Fruit fly (Drosophila melanogaster): ENCODE results near the gene CG15005.

The CG15005 gene

dm6 chr3L:4239442-4240322 is 35.5 kb upstream of the CG15005 start, which contains the start of gene Sqor (continued):
- TF ChIP-seq MESR4 (GFP tag; optimal IDR thresholded peaks at IDR 0.05) (no peak), Hr51 (GFP tag; optimal IDR thresholded peaks at IDR 0.05) (peak; percentile 89 to 95), insv (GFP tag; optimal IDR thresholded peaks at IDR 0.05) (peak in 1 of 2 experiments; percentile 21), cas (GFP tag; IDR thresholded peaks at IDR 0.05) (peak; percentile 74), z (GFP tag; IDR thresholded peaks at IDR 0.05) (no peak), Xrp1 (GFP tag; IDR thresholded peaks at IDR 0.05) (peak; percentile 31; the same call in 1 of the 2 replicates), inv (GFP tag; IDR thresholded peaks at IDR 0.05; ENCODE audit: partially characterized antibody) (no peak), CG2875 (GFP tag; optimal IDR thresholded peaks at IDR 0.05) (peak; percentile 31), CG9437 (GFP tag; optimal IDR thresholded peaks at IDR 0.05) (peak; percentile 85), CG2202 (tag; optimal IDR thresholded peaks at IDR 0.05) (peak; percentile 43), CG1832 (GFP tag; optimal IDR thresholded peaks at IDR 0.05) (no peak), CG2116 (GFP tag; optimal IDR thresholded peaks at IDR 0.05) (peak; percentile 54), CG6254 (GFP tag; optimal IDR thresholded peaks at IDR 0.05) (no peak), ssp (GFP tag; IDR thresholded peaks at IDR 0.05) (peak; percentile 47), nmo (GFP tag; optimal IDR thresholded peaks at IDR 0.05) (peak; percentile 86), HLH54F (GFP tag; optimal IDR thresholded peaks at IDR 0.05) (peak; percentile 87), ftz-f1 (GFP tag; optimal IDR thresholded peaks at IDR 0.05) (peak; percentile 98), CoRest (tag; optimal IDR thresholded peaks at IDR 0.05) (peak; percentile 91), nau (GFP tag; optimal IDR thresholded peaks at IDR 0.05) (no peak), CG12744 (GFP tag; optimal IDR thresholded peaks at IDR 0.05) (peak; percentile 65), peb (GFP tag; IDR thresholded peaks at IDR 0.05) (no peak; the same call in none of the 2 replicates), ranshi (GFP tag; IDR thresholded peaks at IDR 0.05) (peak; percentile 59), CG7556 (GFP tag; optimal IDR thresholded peaks at IDR 0.05) (peak; percentile 95), pan (optimal IDR thresholded peaks at IDR 0.05) (no peak), pan (GFP tag; optimal IDR thresholded peaks at IDR 0.05 in 1 of 2, IDR thresholded peaks at IDR 0.05 in 1 of 2) (peak in 1 of 2 experiments; percentile 82), psq (GFP tag; optimal IDR thresholded peaks at IDR 0.05) (peak; percentile 38), CG12391 (tag; optimal IDR thresholded peaks at IDR 0.05) (peak; percentile 84), D (optimal IDR thresholded peaks at IDR 0.05) (no peak), D (GFP tag; optimal IDR thresholded peaks at IDR 0.05) (peak; percentile 37), ase (GFP tag; IDR thresholded peaks at IDR 0.05) (peak; percentile 76; the same call in 2 of the 3 replicates), H2.0 (GFP tag; IDR thresholded peaks at IDR 0.05) (peak; percentile 66; the same call in 1 of the 2 replicates), YL-1 (GFP tag; optimal IDR thresholded peaks at IDR 0.05) (peak; percentile 71), CG11456 (GFP tag; IDR thresholded peaks at IDR 0.05) (peak; percentile 87), PHDP (tag; optimal IDR thresholded peaks at IDR 0.05) (peak; percentile 89), Lim3 (GFP tag; IDR thresholded peaks at IDR 0.05) (peak; percentile 38; the same call in 1 of the 2 replicates), CG10543 (GFP tag; optimal IDR thresholded peaks at IDR 0.05) (peak; percentile 92), CG32772 (GFP tag; IDR thresholded peaks at IDR 0.05) (peak; percentile 72), Ravus (GFP tag; IDR thresholded peaks at IDR 0.05) (peak; percentile 52), fd96Cb (tag; optimal IDR thresholded peaks at IDR 0.05) (peak; percentile 73), CG32532 (GFP tag; IDR thresholded peaks at IDR 0.05) (peak; percentile 85), nerfin-1 (tag; optimal IDR thresholded peaks at IDR 0.05) (peak; percentile 44), HLH3B (GFP tag; IDR thresholded peaks at IDR 0.05) (peak; percentile 59), Abd-B (GFP tag; optimal IDR thresholded peaks at IDR 0.05) (peak; percentile 90), Deaf1 (tag; optimal IDR thresholded peaks at IDR 0.05) (peak; percentile 55), Myb (GFP tag; optimal IDR thresholded peaks at IDR 0.05) (peak; percentile 70), MTF-1 (GFP tag; optimal IDR thresholded peaks at IDR 0.05; ENCODE audit: borderline replicate concordance) (peak; percentile 40), trem (tag; optimal IDR thresholded peaks at IDR 0.05) (peak; percentile 30), CG18599 (GFP tag; optimal IDR thresholded peaks at IDR 0.05) (peak; percentile 88)
